Fruit fly (Drosophila melanogaster) whole organism, embryonic: Measurements from ENCODE around the gene Reg-2.

Experiments used
- C15 ChIP-seq: fragments of 200-800 bp; sonication (Bioruptor generic); IDR thresholded peaks from 3 replicates; pipeline ENCODE4 v1.3.6; 2022; ENCODE audit warnings: missing biosample characterization, missing genetic modification characterization
- CG10366 ChIP-seq: fragments of 200-800 bp; sonication (Bioruptor generic); IDR thresholded peaks from 2 replicates; pipeline ENCODE4 v1.3.6; 2022; ENCODE audit warnings: missing biosample characterization, missing genetic modification characterization
- CG10543 ChIP-seq: fragments of 200-800 bp; sonication (Bioruptor generic); optimal IDR thresholded peaks from 3 replicates; lab custom pipeline; 2017; ENCODE audit warnings: missing biosample characterization, mild to moderate bottlenecking, missing genetic modification characterization, moderate library complexity
- CG15011 ChIP-seq: fragments of 200-800 bp; sonication (Bioruptor generic); optimal IDR thresholded peaks from 3 replicates; lab custom pipeline; 2018; ENCODE audit warnings: missing biosample characterization, mild to moderate bottlenecking, missing genetic modification characterization
- CG15696 ChIP-seq: fragments of 200-800 bp; sonication (Bioruptor generic); optimal IDR thresholded peaks from 2 replicates; lab custom pipeline; 2019; ENCODE audit warnings: missing biosample characterization, mild to moderate bottlenecking, missing genetic modification characterization, moderate library complexity
- CG17186 ChIP-seq: fragments of 200-800 bp; sonication (Bioruptor generic); optimal IDR thresholded peaks from 3 replicates; lab custom pipeline; 2017; ENCODE audit warnings: missing biosample characterization, missing genetic modification reagents, missing genetic modification characterization
- CG17802 ChIP-seq: fragments of 200-800 bp; sonication (Bioruptor generic); optimal IDR thresholded peaks from 2 replicates; lab custom pipeline; 2018; ENCODE audit warnings: missing biosample characterization, mild to moderate bottlenecking, missing genetic modification characterization, moderate library complexity
- CG1832 ChIP-seq: fragments of 200-800 bp; sonication (Bioruptor generic); optimal IDR thresholded peaks from 2 replicates; lab custom pipeline; 2017; ENCODE audit warnings: missing biosample characterization, mild to moderate bottlenecking, missing genetic modification characterization, inconsistent platforms
- CG18599 ChIP-seq: fragments of 200-800 bp; sonication (Bioruptor generic); optimal IDR thresholded peaks from 3 replicates; lab custom pipeline; 2017; ENCODE audit warnings: missing biosample characterization, missing genetic modification characterization, mild to moderate bottlenecking, moderate library complexity, missing genetic modification reagents
- CG2202 ChIP-seq: fragments of 200-800 bp; sonication (Bioruptor generic); optimal IDR thresholded peaks from 2 replicates; lab custom pipeline; 2018; ENCODE audit warnings: missing biosample characterization, mild to moderate bottlenecking, missing genetic modification characterization
- CG30403 ChIP-seq: fragments of 200-800 bp; sonication (Bioruptor generic); optimal IDR thresholded peaks from 3 replicates; lab custom pipeline; 2016; ENCODE audit warnings: missing biosample characterization, missing genetic modification characterization
- CG3281 ChIP-seq: fragments of 200-800 bp; sonication (Bioruptor generic); optimal IDR thresholded peaks from 3 replicates; lab custom pipeline; 2017; ENCODE audit warnings: missing biosample characterization, mild to moderate bottlenecking, missing genetic modification characterization
- CG34224 ChIP-seq: fragments of 200-800 bp; sonication (Bioruptor generic); IDR thresholded peaks from 3 replicates; pipeline ENCODE4 v1.3.6; 2022; ENCODE audit warnings: missing biosample characterization, missing genetic modification characterization; ENCODE audit not compliant: partially characterized antibody
- CG34376 ChIP-seq: fragments of 200-800 bp; sonication (Bioruptor generic); optimal IDR thresholded peaks from 2 replicates; lab custom pipeline; 2018; ENCODE audit warnings: missing biosample characterization, mild to moderate bottlenecking, missing genetic modification characterization
- CG4820 ChIP-seq: fragments of 200-800 bp; sonication (Bioruptor generic); optimal IDR thresholded peaks from 3 replicates; lab custom pipeline; 2016; ENCODE audit warnings: missing biosample characterization, missing genetic modification characterization
- CG5245 ChIP-seq: fragments of 200-800 bp; sonication (Bioruptor generic); optimal IDR thresholded peaks from 3 replicates; lab custom pipeline; 2016; ENCODE audit warnings: missing biosample characterization, missing genetic modification characterization
- CG6765 ChIP-seq: fragments of 200-800 bp; sonication (Bioruptor generic); optimal IDR thresholded peaks from 3 replicates; lab custom pipeline; 2017; ENCODE audit warnings: missing biosample characterization, mild to moderate bottlenecking, missing genetic modification characterization
- CG7745 ChIP-seq: fragments of 200-800 bp; sonication (Bioruptor generic); optimal IDR thresholded peaks from 2 replicates; lab custom pipeline; 2018; ENCODE audit warnings: missing biosample characterization, mild to moderate bottlenecking, missing genetic modification characterization, moderate library complexity
- CG7786 ChIP-seq: fragments of 200-800 bp; sonication (Bioruptor generic); optimal IDR thresholded peaks from 2 replicates; lab custom pipeline; 2016; ENCODE audit warnings: missing biosample characterization, missing genetic modification characterization
- CG8944 ChIP-seq: fragments of 200-800 bp; sonication (Bioruptor generic); optimal IDR thresholded peaks from 3 replicates; lab custom pipeline; 2016; ENCODE audit warnings: missing biosample characterization, missing genetic modification characterization
- CHES-1-like ChIP-seq: fragments of 200-800 bp; sonication (Bioruptor generic); optimal IDR thresholded peaks from 2 replicates; lab custom pipeline; 2016; ENCODE audit warnings: missing biosample characterization, missing genetic modification characterization
- D ChIP-seq, 2 experiments: fragments of 200-800 bp in 1 of 2; fragments of >200 bp in 1 of 2; sonication (Bioruptor generic) in 1 of 2; optimal IDR thresholded peaks; 2 replicates in 1 of 2; 3 replicates in 1 of 2; lab custom pipeline; 2017; ENCODE audit warnings: mild to moderate bottlenecking in 1 of 2, missing biosample characterization in 1 of 2, missing genetic modification characterization in 1 of 2, missing genetic modification reagents in 1 of 2
- Dip2 ChIP-seq: fragments of 200-800 bp; sonication (Bioruptor generic); IDR thresholded peaks from 2 replicates; pipeline ENCODE4 v1.3.6; 2022; ENCODE audit warnings: missing biosample characterization, missing genetic modification characterization
- Dll ChIP-seq: fragments of 200-800 bp; sonication (Bioruptor generic); IDR thresholded peaks from 4 replicates; pipeline ENCODE4 v1.3.6; 2022; ENCODE audit warnings: missing biosample characterization, missing genetic modification characterization; ENCODE audit not compliant: partially characterized antibody
- E2f1 ChIP-seq: fragments of 200-800 bp; sonication (Bioruptor generic); IDR thresholded peaks from 2 replicates; pipeline ENCODE4 v1.3.6; 2022; ENCODE audit warnings: missing biosample characterization, missing genetic modification characterization
- Fer1 ChIP-seq: fragments of 200-800 bp; sonication (Bioruptor generic); optimal IDR thresholded peaks from 2 replicates; lab custom pipeline; 2017; ENCODE audit warnings: missing biosample characterization, mild to moderate bottlenecking, missing genetic modification characterization
- Mrtf ChIP-seq: fragments of 200-800 bp; sonication (Bioruptor generic); IDR thresholded peaks from 3 replicates; pipeline ENCODE4 v1.3.6; 2022; ENCODE audit warnings: missing biosample characterization, missing genetic modification characterization
- Opbp ChIP-seq: fragments of 200-800 bp; sonication (Bioruptor generic); IDR thresholded peaks from 3 replicates; pipeline ENCODE4 v1.3.6; 2022; ENCODE audit warnings: missing biosample characterization, missing genetic modification characterization; ENCODE audit not compliant: partially characterized antibody
- Rx ChIP-seq: fragments of 200-800 bp; sonication (Bioruptor generic); IDR thresholded peaks from 2 replicates; pipeline ENCODE4 v1.3.6; 2022; ENCODE audit warnings: missing biosample characterization, missing genetic modification characterization
- Ssrp ChIP-seq: fragments of 200-800 bp; sonication (Bioruptor generic); optimal IDR thresholded peaks from 2 replicates; lab custom pipeline; 2018; ENCODE audit warnings: missing biosample characterization, mild to moderate bottlenecking, missing genetic modification characterization, moderate library complexity
- Tbp ChIP-seq: fragments of >200 bp; optimal IDR thresholded peaks from 2 replicates; lab custom pipeline; 2018; ENCODE audit warnings: missing biosample characterization, missing genetic modification characterization
- ash1 ChIP-seq: fragments of 200-800 bp; sonication (Bioruptor generic); optimal IDR thresholded peaks from 2 replicates; lab custom pipeline; 2018; ENCODE audit warnings: missing biosample characterization, mild to moderate bottlenecking, missing genetic modification characterization
- bab2 ChIP-seq: fragments of 200-800 bp; sonication (Bioruptor generic); optimal IDR thresholded peaks from 2 replicates; lab custom pipeline; 2016; ENCODE audit warnings: missing biosample characterization, missing genetic modification characterization
- chinmo ChIP-seq: fragments of 200-800 bp; sonication (Bioruptor generic); IDR thresholded peaks from 4 replicates; pipeline ENCODE4 v1.3.6; 2022; ENCODE audit warnings: missing biosample characterization, missing genetic modification characterization; ENCODE audit not compliant: partially characterized antibody
- crc ChIP-seq: fragments of 200-800 bp; sonication (Bioruptor generic); optimal IDR thresholded peaks from 2 replicates; lab custom pipeline; 2016; ENCODE audit warnings: missing biosample characterization, missing genetic modification characterization
- eyg ChIP-seq: fragments of 200-800 bp; sonication (Bioruptor generic); optimal IDR thresholded peaks from 3 replicates; lab custom pipeline; 2016; ENCODE audit warnings: missing biosample characterization, missing genetic modification characterization
- gce ChIP-seq: fragments of 200-800 bp; sonication (Bioruptor generic); IDR thresholded peaks from 3 replicates; pipeline ENCODE4 v1.3.6; 2022; ENCODE audit warnings: missing biosample characterization, missing genetic modification characterization
- gt ChIP-seq: fragments of 200-800 bp; sonication (Bioruptor generic); IDR thresholded peaks from 2 replicates; pipeline ENCODE4 v1.3.6; 2022; ENCODE audit warnings: missing biosample characterization, missing genetic modification characterization
- h ChIP-seq: fragments of >200 bp; optimal IDR thresholded peaks from 2 replicates; lab custom pipeline; 2017
- insv ChIP-seq, 2 experiments: fragments of 200-800 bp; sonication (Bioruptor generic); optimal IDR thresholded peaks; 3 replicates each; lab custom pipeline; 2016 to 2018; ENCODE audit warnings: missing biosample characterization in 2 of 2, missing genetic modification characterization in 2 of 2
- jing ChIP-seq: fragments of 200-800 bp; sonication (Bioruptor generic); optimal IDR thresholded peaks from 2 replicates; lab custom pipeline; 2018; ENCODE audit warnings: missing biosample characterization, mild to moderate bottlenecking, missing genetic modification characterization
- lilli ChIP-seq: fragments of 200-800 bp; sonication (Bioruptor generic); optimal IDR thresholded peaks from 3 replicates; lab custom pipeline; 2016; ENCODE audit warnings: missing biosample characterization, missing genetic modification characterization
- onecut ChIP-seq: fragments of 200-800 bp; sonication (Bioruptor generic); IDR thresholded peaks from 2 replicates; pipeline ENCODE4 v1.3.6; 2022; ENCODE audit warnings: missing biosample characterization, missing genetic modification characterization
- run ChIP-seq: fragments of 200-800 bp; sonication (Bioruptor generic); optimal IDR thresholded peaks from 3 replicates; lab custom pipeline; 2018; ENCODE audit warnings: missing biosample characterization, mild to moderate bottlenecking, missing genetic modification characterization
- sisA ChIP-seq: fragments of 200-800 bp; sonication (Bioruptor generic); IDR thresholded peaks from 2 replicates; pipeline ENCODE4 v1.3.6; 2022; ENCODE audit warnings: missing biosample characterization, missing genetic modification characterization
- stwl ChIP-seq: fragments of 200-800 bp; sonication (Bioruptor generic); optimal IDR thresholded peaks from 3 replicates; lab custom pipeline; 2018; ENCODE audit warnings: missing biosample characterization, mild to moderate bottlenecking, missing genetic modification characterization, moderate library complexity
- toy ChIP-seq: fragments of 200-800 bp; sonication (Bioruptor generic); IDR thresholded peaks from 2 replicates; pipeline ENCODE4 v1.3.6; 2022; ENCODE audit warnings: missing biosample characterization, missing genetic modification characterization
- trh ChIP-seq: fragments of 200-800 bp; sonication (Bioruptor generic); optimal IDR thresholded peaks from 2 replicates; lab custom pipeline; 2016; ENCODE audit warnings: missing biosample characterization, missing genetic modification characterization
- usp ChIP-seq: fragments of >200 bp; optimal IDR thresholded peaks from 2 replicates; lab custom pipeline; 2017; ENCODE audit warnings: missing biosample characterization, missing genetic modification characterization
- wor ChIP-seq: fragments of 200-800 bp; sonication (Bioruptor generic); IDR thresholded peaks from 2 replicates; pipeline ENCODE4 v1.3.6; 2022; ENCODE audit warnings: missing biosample characterization, missing genetic modification characterization

The Reg-2 gene

DNA sequence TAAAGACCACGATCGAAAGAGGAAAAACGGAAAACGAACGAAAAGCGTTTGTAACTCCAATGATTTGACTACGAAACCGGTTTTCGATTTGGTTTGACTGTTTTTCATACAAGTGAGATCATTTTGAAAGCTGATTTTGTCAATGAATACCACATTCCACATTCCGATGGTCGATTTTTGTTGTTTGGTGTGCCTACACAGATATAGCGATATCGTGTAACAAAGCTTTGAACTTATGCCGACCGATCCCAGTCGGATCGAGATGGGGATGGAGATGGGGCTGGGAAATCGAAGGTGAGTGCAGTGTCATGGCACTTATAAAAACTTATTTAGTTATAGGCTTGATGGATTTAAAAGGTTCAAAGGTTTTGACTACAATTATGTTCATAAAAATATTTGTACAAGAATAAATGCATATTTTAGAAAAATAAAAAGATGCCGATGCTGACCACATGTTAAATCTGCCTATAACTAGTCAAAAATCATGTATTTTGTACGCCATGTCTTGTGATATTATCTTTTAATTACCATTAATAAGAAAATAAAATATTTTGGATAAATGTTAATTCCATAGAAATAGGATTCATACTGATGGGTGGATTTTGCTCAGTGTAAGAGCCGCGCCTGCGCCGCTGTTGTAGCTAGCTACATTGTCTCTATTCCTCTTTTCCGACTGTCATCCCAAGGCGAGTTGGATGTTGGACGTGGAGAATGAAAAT, 35.9 kb upstream of the Reg-2 start (continued):
- TF ChIP-seq Opbp (GFP tag; lab: Robert Waterston, UW) (no peak), gt (GFP tag; lab: Robert Waterston, UW) (no peak), CG34224 (GFP tag; lab: Robert Waterston, UW) (no peak), CG1832 (GFP tag; lab: Kevin White, UChicago) (no peak), trh (GFP tag; lab: Kevin White, UChicago) (no peak), Fer1 (GFP tag; lab: Kevin White, UChicago) (peak; percentile 54), insv (GFP tag; optimal IDR thresholded peaks at IDR 0.05; lab: Kevin White, UChicago) (no peak), CG17186 (no peak), CG5245 (GFP tag; lab: Kevin White, UChicago) (no peak), Dll (GFP tag; lab: Robert Waterston, UW) (no peak), jing (no peak), E2f1 (GFP tag; lab: Robert Waterston, UW) (peak; percentile 52; the same call in 1 of the 2 replicates), CG6765 (peak; percentile 35), h (lab: Kevin White, UChicago) (no peak), usp (GFP tag; lab: Kevin White, UChicago) (no peak), CG17802 (tag; lab: Kevin White, UChicago) (no peak), CG18599 (GFP tag; lab: Kevin White, UChicago) (peak; percentile 50), CG4820 (GFP tag; lab: Kevin White, UChicago) (peak; percentile 5), CG7745 (no peak), eyg (GFP tag; lab: Kevin White, UChicago) (no peak), Rx (GFP tag; lab: Robert Waterston, UW) (no peak), lilli (no peak), Ssrp (tag; lab: Kevin White, UChicago) (peak; percentile 68), CHES-1-like (GFP tag; lab: Kevin White, UChicago) (no peak), gce (GFP tag; lab: Robert Waterston, UW) (peak; percentile 64; the same call in 2 of the 3 replicates), stwl (tag; lab: Kevin White, UChicago) (no peak), CG10543 (GFP tag; lab: Kevin White, UChicago) (no peak), CG7786 (GFP tag; lab: Kevin White, UChicago) (no peak), ash1 (GFP tag; lab: Kevin White, UChicago) (no peak), crc (GFP tag; lab: Kevin White, UChicago) (no peak), wor (GFP tag; lab: Robert Waterston, UW) (no peak), onecut (GFP tag; lab: Robert Waterston, UW) (no peak), Mrtf (GFP tag; lab: Robert Waterston, UW) (0 out of 3 replicates have a peak, but pooled peaks have one; percentile 31), CG15696 (peak; percentile 43), CG3281 (GFP tag; lab: Kevin White, UChicago) (peak; percentile 63), toy (GFP tag; lab: Robert Waterston, UW) (no peak), CG2202 (no peak), sisA (peak; percentile 34; the same call in 1 of the 2 replicates), run (tag; lab: Kevin White, UChicago) (no peak), D (optimal IDR thresholded peaks at IDR 0.05; lab: Kevin White, UChicago) (no peak), D (GFP tag; optimal IDR thresholded peaks at IDR 0.05; lab: Kevin White, UChicago) (peak; percentile 54), chinmo (GFP tag; lab: Robert Waterston, UW) (no peak; the same call in 3 of the 4 replicates), Tbp (GFP tag; lab: Kevin White, UChicago) (no peak), CG15011 (GFP tag; lab: Kevin White, UChicago) (peak; percentile 46), bab2 (GFP tag; lab: Kevin White, UChicago) (no peak), CG34376 (no peak), Dip2 (no peak), CG10366 (GFP tag; lab: Robert Waterston, UW) (peak; percentile 52), C15 (GFP tag; lab: Robert Waterston, UW) (no peak), CG8944 (GFP tag; lab: Kevin White, UChicago) (no peak), CG30403 (GFP tag; lab: Kevin White, UChicago) (peak; percentile 69)
